Worm (Caenorhabditis elegans): ENCODE results near the gene unc-76.

- TF ChIP-seq tab-1 (GFP tag; IDR thresholded peaks at IDR 0.05) (no peak), ztf-29 (GFP tag; IDR thresholded peaks at IDR 0.05) (no peak), klf-2 (GFP tag; conservative IDR thresholded peaks at IDR 0.05) (no peak)
These were observed 27.9 kb downstream of the unc-76 start, which contains the start of gene C01G10.1 for ce11 chrV:15099447-15099846.

Measured in whole organism, midembryonic.